Worm (Caenorhabditis elegans): ENCODE measurements around the gene ptr-4.

- no peak for TF ChIP-seq him-1 (tag; optimal IDR thresholded peaks at IDR 0.05)
- no peak for TF ChIP-seq W03F9.2 (tag; optimal IDR thresholded peaks at IDR 0.05)
- no peak for TF ChIP-seq dao-5 (tag; optimal IDR thresholded peaks at IDR 0.05)
Observed at ce11 chrX:6050849-6051248, 14.9 kb downstream of the ptr-4 start.

Data from whole organism, L4/young adult.